Fruit fly (Drosophila melanogaster): ENCODE results near the gene CG7457.

DNA sequence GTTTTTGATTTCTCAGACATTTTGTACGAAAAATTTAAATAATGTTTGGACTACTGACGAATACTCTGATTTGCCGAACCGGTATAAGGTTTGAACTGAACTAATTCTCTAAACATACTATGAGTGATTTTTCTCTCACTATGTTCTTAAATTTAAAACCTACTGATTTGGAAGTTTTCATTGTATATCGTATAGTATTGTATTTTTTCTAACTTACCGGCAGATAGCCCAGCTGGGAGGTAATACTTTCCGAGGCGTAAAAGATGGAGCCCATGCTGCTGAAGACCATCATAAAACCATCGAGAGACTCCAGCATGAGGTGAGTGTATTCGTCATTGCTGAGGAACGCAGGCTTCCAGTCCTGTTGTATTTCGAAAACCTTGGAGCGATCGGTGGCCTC, 42.0 kb upstream of the CG7457 start, which contains the start of gene CG32371:
- no peak for TF ChIP-seq CG2678 (tag; optimal IDR thresholded peaks at IDR 0.05)
- TF ChIP-seq ewg (GFP tag; optimal IDR thresholded peaks at IDR 0.05): no peak
- TF ChIP-seq CG9817 (tag; optimal IDR thresholded peaks at IDR 0.05): no peak
- no peak for TF ChIP-seq CG30020 (tag; optimal IDR thresholded peaks at IDR 0.05)
- no peak for TF ChIP-seq bigmax (GFP tag; optimal IDR thresholded peaks at IDR 0.05)
